Fruit fly (Drosophila melanogaster) whole organism, embryonic: ENCODE results near the gene CG17717.

Source experiments
- Blimp-1 ChIP-seq: fragments of 200-800 bp; sonication (Bioruptor generic); optimal IDR thresholded peaks from 3 replicates; lab custom pipeline; 2018; ENCODE audit warnings: missing biosample characterization, missing genetic modification characterization, mild to moderate bottlenecking, moderate library complexity, missing genetic modification reagents
- CG11560 ChIP-seq: fragments of 200-800 bp; sonication (Bioruptor generic); IDR thresholded peaks from 3 replicates; pipeline ENCODE4 v1.3.6; 2022; ENCODE audit warnings: missing biosample characterization, missing genetic modification characterization
- CG12104 ChIP-seq: fragments of 200-800 bp; sonication (Bioruptor generic); optimal IDR thresholded peaks from 3 replicates; lab custom pipeline; 2016; ENCODE audit warnings: missing biosample characterization, missing genetic modification characterization
- CG12219 ChIP-seq: fragments of 200-800 bp; sonication (Bioruptor generic); optimal IDR thresholded peaks from 3 replicates; lab custom pipeline; 2018; ENCODE audit warnings: missing biosample characterization, mild to moderate bottlenecking, missing genetic modification characterization
- CG12299 ChIP-seq: fragments of 200-800 bp; sonication (Bioruptor generic); optimal IDR thresholded peaks from 2 replicates; lab custom pipeline; 2018; ENCODE audit warnings: missing biosample characterization, mild to moderate bottlenecking, missing genetic modification characterization
- CG12744 ChIP-seq: fragments of 200-800 bp; sonication (Bioruptor generic); optimal IDR thresholded peaks from 2 replicates; lab custom pipeline; 2016; ENCODE audit warnings: missing biosample characterization, missing genetic modification characterization
- CG12769 ChIP-seq: fragments of 200-800 bp; sonication (Bioruptor generic); optimal IDR thresholded peaks from 2 replicates; lab custom pipeline; 2019; ENCODE audit warnings: missing biosample characterization, mild to moderate bottlenecking, missing genetic modification characterization, moderate library complexity
- CG13287 ChIP-seq: fragments of 200-800 bp; sonication (Bioruptor generic); IDR thresholded peaks from 2 replicates; pipeline ENCODE4 v1.3.6; 2022; ENCODE audit warnings: missing biosample characterization, missing genetic modification characterization; ENCODE audit not compliant: partially characterized antibody
- CG13424 ChIP-seq: fragments of 200-800 bp; sonication (Bioruptor generic); optimal IDR thresholded peaks from 2 replicates; lab custom pipeline; 2019; ENCODE audit warnings: missing biosample characterization, mild to moderate bottlenecking, missing genetic modification characterization, moderate library complexity
- CG1647 ChIP-seq: fragments of 200-800 bp; sonication (Bioruptor generic); optimal IDR thresholded peaks from 3 replicates; lab custom pipeline; 2016; ENCODE audit warnings: missing biosample characterization, missing genetic modification characterization
- CG18599 ChIP-seq: fragments of 200-800 bp; sonication (Bioruptor generic); optimal IDR thresholded peaks from 3 replicates; lab custom pipeline; 2017; ENCODE audit warnings: missing biosample characterization, missing genetic modification characterization, mild to moderate bottlenecking, moderate library complexity, missing genetic modification reagents
- CG2116 ChIP-seq: fragments of 200-800 bp; sonication (Bioruptor generic); optimal IDR thresholded peaks from 3 replicates; lab custom pipeline; 2018; ENCODE audit warnings: missing biosample characterization, mild to moderate bottlenecking, missing genetic modification characterization
- CG30403 ChIP-seq: fragments of 200-800 bp; sonication (Bioruptor generic); optimal IDR thresholded peaks from 3 replicates; lab custom pipeline; 2016; ENCODE audit warnings: missing biosample characterization, missing genetic modification characterization
- CG34376 ChIP-seq: fragments of 200-800 bp; sonication (Bioruptor generic); optimal IDR thresholded peaks from 2 replicates; lab custom pipeline; 2018; ENCODE audit warnings: missing biosample characterization, mild to moderate bottlenecking, missing genetic modification characterization
- CG42726 ChIP-seq: fragments of 200-800 bp; sonication (Bioruptor generic); IDR thresholded peaks from 2 replicates; pipeline ENCODE4 v1.3.6; 2022; ENCODE audit warnings: missing biosample characterization, missing genetic modification characterization; ENCODE audit not compliant: partially characterized antibody
- CG4360 ChIP-seq: fragments of 200-800 bp; sonication (Bioruptor generic); IDR thresholded peaks from 2 replicates; pipeline ENCODE4 v1.3.6; 2022; ENCODE audit warnings: missing biosample characterization, missing genetic modification characterization
- CG4424 ChIP-seq: fragments of 200-800 bp; sonication (Bioruptor generic); optimal IDR thresholded peaks from 3 replicates; lab custom pipeline; 2016; ENCODE audit warnings: missing biosample characterization, missing genetic modification characterization
- CG5953 ChIP-seq: fragments of 200-800 bp; sonication (Bioruptor generic); IDR thresholded peaks from 2 replicates; pipeline ENCODE4 v1.3.6; 2022; ENCODE audit warnings: missing biosample characterization, missing genetic modification characterization
- CG7963 ChIP-seq: fragments of 200-800 bp; sonication (Bioruptor generic); IDR thresholded peaks from 3 replicates; pipeline ENCODE4 v1.3.6; 2022; ENCODE audit warnings: missing biosample characterization, missing genetic modification characterization; ENCODE audit not compliant: partially characterized antibody
- CTCF ChIP-seq: fragments of 200-800 bp; sonication (Bioruptor generic); optimal IDR thresholded peaks from 2 replicates; lab custom pipeline; 2017; ENCODE audit warnings: missing biosample characterization, mild to moderate bottlenecking, missing genetic modification characterization, moderate library complexity
- CoRest ChIP-seq: fragments of 200-800 bp; sonication (Bioruptor generic); optimal IDR thresholded peaks from 3 replicates; lab custom pipeline; 2018; ENCODE audit warnings: missing biosample characterization, mild to moderate bottlenecking, missing genetic modification characterization, moderate library complexity
- Deaf1 ChIP-seq: fragments of 200-800 bp; optimal IDR thresholded peaks from 3 replicates; lab custom pipeline; 2019; ENCODE audit warnings: missing biosample characterization, mild to moderate bottlenecking, missing genetic modification characterization, moderate library complexity
- Dp ChIP-seq: fragments of 200-800 bp; sonication (Bioruptor generic); optimal IDR thresholded peaks from 2 replicates; lab custom pipeline; 2018; ENCODE audit warnings: missing biosample characterization, mild to moderate bottlenecking, missing genetic modification characterization, moderate library complexity
- H15 ChIP-seq: fragments of 200-800 bp; sonication (Bioruptor generic); IDR thresholded peaks from 3 replicates; pipeline ENCODE4 v1.3.6; 2022; ENCODE audit warnings: missing biosample characterization, missing genetic modification characterization
- Lhr ChIP-seq: fragments of 200-800 bp; sonication (Bioruptor generic); optimal IDR thresholded peaks from 3 replicates; lab custom pipeline; 2017; ENCODE audit warnings: mild to moderate bottlenecking, missing biosample characterization, missing genetic modification reagents, missing genetic modification characterization
- MESR4 ChIP-seq: fragments of 200-800 bp; sonication (Bioruptor generic); optimal IDR thresholded peaks from 2 replicates; lab custom pipeline; 2018; ENCODE audit warnings: missing biosample characterization, mild to moderate bottlenecking, missing genetic modification characterization, moderate library complexity
- Myb ChIP-seq: fragments of 200-800 bp; sonication (Bioruptor generic); optimal IDR thresholded peaks from 2 replicates; lab custom pipeline; 2016; ENCODE audit warnings: missing biosample characterization, missing genetic modification characterization
- NC2α ChIP-seq: fragments of 200-800 bp; sonication (Bioruptor generic); optimal IDR thresholded peaks from 2 replicates; lab custom pipeline; 2016; ENCODE audit warnings: missing biosample characterization, missing genetic modification characterization
- NC2β ChIP-seq: fragments of 200-800 bp; sonication (Bioruptor generic); optimal IDR thresholded peaks from 2 replicates; lab custom pipeline; 2016; ENCODE audit warnings: missing biosample characterization, missing genetic modification characterization
- Rx ChIP-seq: fragments of 200-800 bp; sonication (Bioruptor generic); IDR thresholded peaks from 2 replicates; pipeline ENCODE4 v1.3.6; 2022; ENCODE audit warnings: missing biosample characterization, missing genetic modification characterization
- Six4 ChIP-seq: fragments of 200-800 bp; sonication (Bioruptor generic); optimal IDR thresholded peaks from 2 replicates; lab custom pipeline; 2016; ENCODE audit warnings: missing biosample characterization, missing genetic modification characterization
- Taf1 ChIP-seq: fragments of 200-800 bp; sonication (Bioruptor generic); IDR thresholded peaks from 2 replicates; pipeline ENCODE4 v1.3.6; 2022; ENCODE audit warnings: missing biosample characterization, missing genetic modification characterization
- abd-A ChIP-seq: fragments of 200-800 bp; sonication (Bioruptor generic); optimal IDR thresholded peaks from 3 replicates; lab custom pipeline; 2019; ENCODE audit warnings: missing biosample characterization, mild to moderate bottlenecking, missing genetic modification characterization, moderate library complexity
- cad ChIP-seq: fragments of >200 bp; optimal IDR thresholded peaks from 2 replicates; lab custom pipeline; 2017; ENCODE audit warnings: missing biosample characterization, missing genetic modification characterization
- cato ChIP-seq: fragments of 200-800 bp; sonication (Bioruptor generic); optimal IDR thresholded peaks from 2 replicates; lab custom pipeline; 2016; ENCODE audit warnings: missing biosample characterization, missing genetic modification characterization, borderline replicate concordance
- dan ChIP-seq: fragments of 200-800 bp; sonication (Bioruptor generic); IDR thresholded peaks from 2 replicates; pipeline ENCODE4 v1.3.6; 2022; ENCODE audit warnings: missing biosample characterization, missing genetic modification characterization
- disco-r ChIP-seq: fragments of 200-800 bp; sonication (Bioruptor generic); optimal IDR thresholded peaks from 2 replicates; lab custom pipeline; 2016; ENCODE audit warnings: missing biosample characterization, missing genetic modification characterization
- hbn ChIP-seq: fragments of 200-800 bp; sonication (Bioruptor generic); IDR thresholded peaks from 2 replicates; pipeline ENCODE4 v1.3.6; 2022; ENCODE audit warnings: missing biosample characterization, missing genetic modification characterization; ENCODE audit not compliant: partially characterized antibody
- ind ChIP-seq: fragments of 200-800 bp; sonication (Bioruptor generic); optimal IDR thresholded peaks from 3 replicates; lab custom pipeline; 2016; ENCODE audit warnings: missing biosample characterization, missing genetic modification characterization
- lilli ChIP-seq: fragments of 200-800 bp; sonication (Bioruptor generic); optimal IDR thresholded peaks from 3 replicates; lab custom pipeline; 2016; ENCODE audit warnings: missing biosample characterization, missing genetic modification characterization
- p53 ChIP-seq: fragments of 200-800 bp; sonication (Bioruptor generic); optimal IDR thresholded peaks from 2 replicates; lab custom pipeline; 2016; ENCODE audit warnings: missing biosample characterization, missing genetic modification characterization
- pnt ChIP-seq: fragments of 200-800 bp; sonication (Bioruptor generic); optimal IDR thresholded peaks from 3 replicates; lab custom pipeline; 2016; ENCODE audit warnings: missing biosample characterization, missing genetic modification characterization
- prd ChIP-seq, 3 experiments: fragments of >200 bp in 2 of 3; fragments of 200-800 bp in 1 of 3; sonication (Bioruptor generic) in 1 of 3; optimal IDR thresholded peaks in 2 of 3; IDR thresholded peaks in 1 of 3; 2 replicates in 2 of 3; 3 replicates in 1 of 3; pipeline versions ENCODE4 v1.3.6 to Lab custom; 2017 to 2022; ENCODE audit warnings: missing biosample characterization in 1 of 3, missing genetic modification characterization in 1 of 3
- pzg ChIP-seq: fragments of 200-800 bp; sonication (Bioruptor generic); optimal IDR thresholded peaks from 3 replicates; lab custom pipeline; 2018; ENCODE audit warnings: missing biosample characterization, mild to moderate bottlenecking, missing genetic modification characterization, moderate library complexity
- sna ChIP-seq: fragments of 200-800 bp; sonication (Bioruptor generic); IDR thresholded peaks from 2 replicates; pipeline ENCODE4 v1.3.6; 2022; ENCODE audit warnings: missing biosample characterization, missing genetic modification characterization; ENCODE audit not compliant: partially characterized antibody
- tio ChIP-seq: fragments of 200-800 bp; sonication (Bioruptor generic); optimal IDR thresholded peaks from 2 replicates; lab custom pipeline; 2017; ENCODE audit warnings: missing biosample characterization, missing genetic modification characterization, inconsistent platforms
- toy ChIP-seq: fragments of 200-800 bp; sonication (Bioruptor generic); IDR thresholded peaks from 2 replicates; pipeline ENCODE4 v1.3.6; 2022; ENCODE audit warnings: missing biosample characterization, missing genetic modification characterization
- unc-4 ChIP-seq: fragments of 200-800 bp; sonication (Bioruptor generic); IDR thresholded peaks from 2 replicates; pipeline ENCODE4 v1.3.6; 2022; ENCODE audit warnings: missing biosample characterization, missing genetic modification characterization; ENCODE audit not compliant: partially characterized antibody
- wdn ChIP-seq: fragments of 200-800 bp; sonication (Bioruptor generic); IDR thresholded peaks from 2 replicates; pipeline ENCODE4 v1.3.6; 2022; ENCODE audit warnings: missing biosample characterization, missing genetic modification characterization
- wor ChIP-seq: fragments of 200-800 bp; sonication (Bioruptor generic); IDR thresholded peaks from 2 replicates; pipeline ENCODE4 v1.3.6; 2022; ENCODE audit warnings: missing biosample characterization, missing genetic modification characterization

CG17717 gene

DNA sequence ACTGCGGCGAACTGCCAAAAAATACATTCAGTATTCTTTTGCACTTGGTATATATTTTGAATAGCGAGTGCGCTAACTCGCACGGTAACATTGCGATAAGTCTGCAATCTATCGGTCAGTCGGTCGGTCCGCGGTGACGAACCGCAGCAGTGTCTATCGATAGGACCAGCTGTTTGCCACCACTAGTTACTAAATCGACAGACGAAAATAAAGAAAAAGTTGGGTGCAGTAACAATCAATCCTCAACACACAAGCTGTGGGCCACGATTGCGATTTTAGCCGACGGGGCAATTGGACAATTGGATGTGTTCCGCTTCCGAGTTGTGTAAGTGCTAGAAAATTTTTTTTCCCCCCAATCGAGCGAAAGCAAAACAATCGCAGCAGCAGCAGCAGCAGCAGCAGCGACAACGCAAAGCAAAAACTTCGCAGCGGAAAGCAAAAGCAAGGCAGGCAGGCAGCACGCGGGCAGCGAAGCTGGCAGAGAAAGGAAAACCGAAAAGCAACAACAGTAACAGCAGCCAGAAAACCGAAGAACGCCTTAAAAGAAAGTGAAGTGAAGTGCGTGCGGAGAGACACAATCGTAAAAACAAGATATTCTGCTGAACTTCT is 1.7 kb downstream of the CG17717 start, which contains the start of gene Pat1 (continued):
- TF ChIP-seq Deaf1 (tag; lab: Kevin White, UChicago) = peak; percentile 30
- TF ChIP-seq unc-4 (GFP tag; lab: Robert Waterston, UW) = peak; percentile 91
- peak; percentile 80 for TF ChIP-seq hbn (GFP tag; lab: Robert Waterston, UW)
- no peak for TF ChIP-seq pnt (GFP tag; lab: Kevin White, UChicago)
- TF ChIP-seq CG1647 = no peak
- no peak for TF ChIP-seq dan (GFP tag; lab: Robert Waterston, UW)
- no peak for TF ChIP-seq CG12104 (GFP tag; lab: Kevin White, UChicago)
- no peak for TF ChIP-seq CG12219 (GFP tag; lab: Kevin White, UChicago)
- TF ChIP-seq CG5953 (GFP tag; lab: Robert Waterston, UW) = no peak
- no peak for TF ChIP-seq tio (GFP tag; lab: Kevin White, UChicago)
- TF ChIP-seq cad (GFP tag; lab: Kevin White, UChicago) = no peak
- peak; percentile 90 for TF ChIP-seq CG42726 (GFP tag; lab: Robert Waterston, UW)
- no peak for TF ChIP-seq wdn (GFP tag; lab: Robert Waterston, UW)
- TF ChIP-seq CG2116 (GFP tag; lab: Kevin White, UChicago) = peak; percentile 97
- no peak for TF ChIP-seq H15 (GFP tag; lab: Robert Waterston, UW)
- peak; percentile 75 for TF ChIP-seq Lhr
- no peak for TF ChIP-seq CG11560 (tag; lab: Robert Waterston, UW)
- no peak for TF ChIP-seq Taf1 (GFP tag; lab: Robert Waterston, UW)
- TF ChIP-seq MESR4 (GFP tag; lab: Kevin White, UChicago) = peak; percentile 90
- peak; percentile 12 for TF ChIP-seq CG12744 (GFP tag; lab: Kevin White, UChicago)
- peak; percentile 27 for TF ChIP-seq NC2β
- peak; percentile 18 for TF ChIP-seq CG12769 (tag; lab: Kevin White, UChicago)
- TF ChIP-seq prd (optimal IDR thresholded peaks at IDR 0.05; lab: Kevin White, UChicago) = no peak
- no peak for TF ChIP-seq prd (GFP tag; IDR thresholded peaks at IDR 0.05; lab: Robert Waterston, UW)
- no peak for TF ChIP-seq CG12299 (tag; lab: Kevin White, UChicago)
- TF ChIP-seq Rx (GFP tag; lab: Robert Waterston, UW) = no peak
- no peak for TF ChIP-seq CG13424 (tag; lab: Kevin White, UChicago)
- no peak for TF ChIP-seq ind (GFP tag; lab: Kevin White, UChicago)
- TF ChIP-seq CG13287 = peak; percentile 94
- TF ChIP-seq wor (GFP tag; lab: Robert Waterston, UW) = no peak
- TF ChIP-seq Dp = peak; percentile 85
- TF ChIP-seq Six4 (GFP tag; lab: Kevin White, UChicago) = no peak
- TF ChIP-seq CG34376 (GFP tag; lab: Kevin White, UChicago) = peak; percentile 49
- peak; percentile 11 for TF ChIP-seq CTCF (GFP tag; lab: Kevin White, UChicago)
- peak; percentile 28 for TF ChIP-seq CoRest (tag; lab: Kevin White, UChicago)
- TF ChIP-seq toy = no peak
- peak; percentile 94 for TF ChIP-seq pzg (GFP tag; lab: Kevin White, UChicago)
- TF ChIP-seq lilli (GFP tag; lab: Kevin White, UChicago) = peak; percentile 49
- no peak for TF ChIP-seq p53 (GFP tag; lab: Kevin White, UChicago)
- no peak for TF ChIP-seq abd-A
- TF ChIP-seq Blimp-1 (GFP tag; lab: Kevin White, UChicago) = peak; percentile 89
- no peak for TF ChIP-seq disco-r (GFP tag; lab: Kevin White, UChicago)
- no peak for TF ChIP-seq cato (GFP tag; lab: Kevin White, UChicago)
- TF ChIP-seq CG7963 (GFP tag; lab: Robert Waterston, UW) = peak; percentile 82
- no peak for TF ChIP-seq CG4424 (GFP tag; lab: Kevin White, UChicago)
- TF ChIP-seq CG18599 (GFP tag; lab: Kevin White, UChicago) = no peak
- peak; percentile 77 for TF ChIP-seq sna
- peak; percentile 76 for TF ChIP-seq Myb
- no peak for TF ChIP-seq NC2α
- peak; percentile 9 for TF ChIP-seq CG30403 (GFP tag; lab: Kevin White, UChicago)
- no peak for TF ChIP-seq CG4360
